Fruit fly (Drosophila melanogaster) whole organism, pupa: ENCODE measurements around the gene ATPsynC.

Source experiments
- CG12605 ChIP-seq: fragments of 200-800 bp; sonication (Bioruptor generic); IDR thresholded peaks from 2 replicates; pipeline ENCODE4 v1.3.6; 2022; ENCODE audit warnings: missing biosample characterization, missing genetic modification characterization
- CG14655 ChIP-seq: fragments of 200-800 bp; sonication (Bioruptor generic); optimal IDR thresholded peaks from 3 replicates; lab custom pipeline; 2017; ENCODE audit warnings: mild to moderate bottlenecking, missing biosample characterization, missing genetic modification reagents, missing genetic modification characterization
- CG15710 ChIP-seq: fragments of 200-800 bp; sonication (Bioruptor generic); optimal IDR thresholded peaks from 2 replicates; lab custom pipeline; 2018; ENCODE audit warnings: missing biosample characterization, mild to moderate bottlenecking, missing genetic modification characterization, moderate library complexity
- CG32121 ChIP-seq: fragments of 200-800 bp; sonication (Bioruptor generic); IDR thresholded peaks from 2 replicates; pipeline ENCODE4 v1.3.6; 2022; ENCODE audit warnings: missing biosample characterization, missing genetic modification characterization

dm6 chr3R:31222890-31223569, 3.6 kb upstream of the ATPsynC start:
- no peak for TF ChIP-seq CG15710 (tag; lab: Kevin White, UChicago)
- no peak for TF ChIP-seq CG14655 (GFP tag; lab: Kevin White, UChicago)
- no peak for TF ChIP-seq CG12605 (GFP tag; lab: Robert Waterston, UW)
- TF ChIP-seq CG32121 = no peak
